Worm (Caenorhabditis elegans): Measurements from ENCODE around the gene iff-1.

Gene iff-1

DNA sequence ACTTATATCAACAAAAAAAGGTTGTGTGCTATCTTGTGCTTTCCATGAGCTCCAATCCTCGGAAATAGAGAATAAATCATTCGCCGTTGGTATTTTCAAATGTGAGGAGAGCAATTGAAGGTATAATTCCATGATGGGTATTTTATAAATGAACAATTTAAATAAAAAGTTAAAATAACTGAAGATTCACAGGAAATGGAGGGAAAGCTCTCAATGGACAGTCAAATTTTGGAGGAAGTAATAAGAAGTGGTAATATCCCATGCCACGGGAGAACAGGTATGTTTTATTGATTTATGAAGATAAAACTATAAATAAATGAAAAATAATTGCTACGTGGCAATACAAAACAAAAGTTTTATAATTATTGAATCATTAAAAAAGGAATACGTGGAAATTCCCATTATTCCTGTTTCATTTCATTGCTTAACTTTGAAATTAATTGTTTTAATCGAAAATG, 36.2 kb upstream of the iff-1 start (continued):
- no peak for TF ChIP-seq zag-1 (tag; optimal IDR thresholded peaks at IDR 0.05)
- TF ChIP-seq lin-14 (GFP tag; optimal IDR thresholded peaks at IDR 0.05): no peak
- TF ChIP-seq nhr-12 (tag; optimal IDR thresholded peaks at IDR 0.05): no peak
- no peak for TF ChIP-seq C04F5.9 (tag; optimal IDR thresholded peaks at IDR 0.05)
- no peak for TF ChIP-seq lin-39 (tag; optimal IDR thresholded peaks at IDR 0.05)
- no peak for TF ChIP-seq mab-9 (GFP tag; IDR thresholded peaks at IDR 0.05)
- TF ChIP-seq ceh-63 (GFP tag; optimal IDR thresholded peaks at IDR 0.05): no peak
- TF ChIP-seq hpl-2 (GFP tag; optimal IDR thresholded peaks at IDR 0.05): no peak
- peak; percentile 33 for TF ChIP-seq ama-1 (optimal IDR thresholded peaks at IDR 0.05)
- TF ChIP-seq ceh-88 (GFP tag; IDR thresholded peaks at IDR 0.05): no peak
- TF ChIP-seq mep-1 (tag; optimal IDR thresholded peaks at IDR 0.05): no peak
- no peak for TF ChIP-seq ceh-82 (tag; optimal IDR thresholded peaks at IDR 0.05)
- no peak for TF ChIP-seq vab-15 (tag; optimal IDR thresholded peaks at IDR 0.05)
- no peak for TF ChIP-seq xbp-1 (tag; optimal IDR thresholded peaks at IDR 0.05)
- no peak for TF ChIP-seq lin-15B (tag; optimal IDR thresholded peaks at IDR 0.05)
- peak; percentile 33 for TF ChIP-seq nhr-47 (tag; optimal IDR thresholded peaks at IDR 0.05)
- TF ChIP-seq unc-86 (tag; optimal IDR thresholded peaks at IDR 0.05): no peak
- no peak for TF ChIP-seq isw-1 (GFP tag; IDR thresholded peaks at IDR 0.05)
- no peak for TF ChIP-seq fkh-10 (GFP tag; optimal IDR thresholded peaks at IDR 0.05)
- TF ChIP-seq hlh-4 (tag; optimal IDR thresholded peaks at IDR 0.05): no peak
- no peak for TF ChIP-seq nhr-77 (tag; optimal IDR thresholded peaks at IDR 0.05)
- TF ChIP-seq grh-1 (GFP tag; IDR thresholded peaks at IDR 0.05): no peak
- TF ChIP-seq efl-3 (GFP tag; optimal IDR thresholded peaks at IDR 0.05): no peak
- TF ChIP-seq zip-4 (GFP tag; optimal IDR thresholded peaks at IDR 0.05): no peak
- no peak for TF ChIP-seq fkh-8 (tag; optimal IDR thresholded peaks at IDR 0.05)
- no peak for TF ChIP-seq egl-27 (tag; optimal IDR thresholded peaks at IDR 0.05)
- TF ChIP-seq ets-5 (GFP tag; IDR thresholded peaks at IDR 0.05): no peak
- TF ChIP-seq aha-1 (tag; optimal IDR thresholded peaks at IDR 0.05): no peak
- no peak for TF ChIP-seq tbx-2 (tag; optimal IDR thresholded peaks at IDR 0.05)
- TF ChIP-seq lin-35 (GFP tag; optimal IDR thresholded peaks at IDR 0.05): peak in 1 of 2 experiments; percentile 4
- TF ChIP-seq unc-62 (GFP tag; optimal IDR thresholded peaks at IDR 0.05): no peak
- TF ChIP-seq ces-1 (GFP tag; optimal IDR thresholded peaks at IDR 0.05): no peak
- no peak for TF ChIP-seq alr-1 (tag; optimal IDR thresholded peaks at IDR 0.05; ENCODE audit: borderline replicate concordance)
- TF ChIP-seq nhr-28 (tag; optimal IDR thresholded peaks at IDR 0.05): no peak
- no peak for TF ChIP-seq snpc-4 (tag; optimal IDR thresholded peaks at IDR 0.05)
- TF ChIP-seq elt-2 (tag; optimal IDR thresholded peaks at IDR 0.05): peak; percentile 19
- TF ChIP-seq swsn-7 (tag; optimal IDR thresholded peaks at IDR 0.05): no peak
- peak; percentile 23 for TF ChIP-seq nhr-85 (tag)
- TF ChIP-seq lsy-2 (tag; optimal IDR thresholded peaks at IDR 0.05): peak in 1 of 2 experiments; percentile 37
- TF ChIP-seq sptf-1 (tag; optimal IDR thresholded peaks at IDR 0.05): no peak
- TF ChIP-seq fos-1 (tag; optimal IDR thresholded peaks at IDR 0.05): no peak
- TF ChIP-seq nhr-237 (tag; optimal IDR thresholded peaks at IDR 0.05): no peak
- no peak for TF ChIP-seq nhr-11 (tag; optimal IDR thresholded peaks at IDR 0.05)
- TF ChIP-seq hlh-17 (GFP tag; optimal IDR thresholded peaks at IDR 0.05; ENCODE audit: borderline replicate concordance): no peak
- TF ChIP-seq ztf-11 (tag; optimal IDR thresholded peaks at IDR 0.05): no peak
- no peak for TF ChIP-seq blmp-1 (tag; optimal IDR thresholded peaks at IDR 0.05)

Measured in whole organism, L1 larva.